Worm (Caenorhabditis elegans) whole organism, L3 larva: ENCODE data around the gene mog-4.

Source experiments
- nhr-12 ChIP-seq: fragments of 150-350 bp; optimal IDR thresholded peaks from 2 replicates; lab custom pipeline; 2014; ENCODE audit warnings: missing biosample characterization, missing genetic modification characterization
- snpc-4 ChIP-seq: fragments of 150-350 bp; optimal IDR thresholded peaks from 2 replicates; lab custom pipeline; 2014; ENCODE audit warnings: missing biosample characterization, missing genetic modification characterization
- unc-62 ChIP-seq: fragments of 150-350 bp; sonication (generic microtip); optimal IDR thresholded peaks from 4 replicates; lab custom pipeline; 2014; ENCODE audit warnings: missing biosample characterization, missing genetic modification reagents, missing genetic modification characterization
- ztf-4 ChIP-seq: fragments of 150-350 bp; optimal IDR thresholded peaks from 2 replicates; lab custom pipeline; 2014; ENCODE audit warnings: missing biosample characterization, missing genetic modification characterization

DNA sequence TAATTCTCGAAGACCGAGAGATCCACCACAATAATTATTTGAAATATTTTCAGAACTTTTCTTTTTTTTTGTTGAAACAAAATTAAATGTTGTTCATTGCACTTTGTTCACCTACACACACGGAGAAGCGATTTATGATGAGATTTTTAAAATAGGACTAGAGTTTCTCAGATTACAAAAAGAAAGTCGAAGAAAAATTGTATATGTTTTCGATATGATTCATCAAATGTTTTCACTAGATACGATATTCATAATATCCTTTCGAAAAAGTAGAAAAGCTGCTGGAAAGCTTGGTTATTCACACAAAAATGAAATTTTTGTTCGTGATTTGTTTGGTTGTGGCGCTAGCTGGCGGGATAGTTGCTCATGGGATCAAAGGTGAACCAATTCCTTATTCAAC is 36.4 kb downstream of the mog-4 start, which contains the start of gene F57C2.4:
- TF ChIP-seq unc-62: no peak
- no peak for TF ChIP-seq snpc-4 (tag; lab: Kevin White, UChicago)
- TF ChIP-seq nhr-12 (tag; lab: Kevin White, UChicago): no peak
- TF ChIP-seq ztf-4 (tag; lab: Kevin White, UChicago): no peak
